Worm (Caenorhabditis elegans) whole organism, late embryonic: Measurements from ENCODE around the gene nit-1.

Source experiments
- ama-1 ChIP-seq: fragments of 150-350 bp; optimal IDR thresholded peaks from 2 replicates; lab custom pipeline; 2014
- elt-4 ChIP-seq: sonication (generic microtip); optimal IDR thresholded peaks from 2 replicates; lab custom pipeline; 2016; ENCODE audit warnings: missing genetic modification characterization, missing compliant biosample characterization
- rnt-1 ChIP-seq: sonication (generic microtip); optimal IDR thresholded peaks from 2 replicates; lab custom pipeline; 2016; ENCODE audit warnings: missing genetic modification characterization, missing compliant biosample characterization
- unc-86 ChIP-seq: sonication (generic microtip); optimal IDR thresholded peaks from 2 replicates; lab custom pipeline; 2016; ENCODE audit warnings: missing genetic modification characterization, missing compliant biosample characterization
- ztf-16 ChIP-seq: sonication (generic microtip); optimal IDR thresholded peaks from 2 replicates; lab custom pipeline; 2017; ENCODE audit warnings: missing genetic modification characterization, missing compliant biosample characterization

DNA sequence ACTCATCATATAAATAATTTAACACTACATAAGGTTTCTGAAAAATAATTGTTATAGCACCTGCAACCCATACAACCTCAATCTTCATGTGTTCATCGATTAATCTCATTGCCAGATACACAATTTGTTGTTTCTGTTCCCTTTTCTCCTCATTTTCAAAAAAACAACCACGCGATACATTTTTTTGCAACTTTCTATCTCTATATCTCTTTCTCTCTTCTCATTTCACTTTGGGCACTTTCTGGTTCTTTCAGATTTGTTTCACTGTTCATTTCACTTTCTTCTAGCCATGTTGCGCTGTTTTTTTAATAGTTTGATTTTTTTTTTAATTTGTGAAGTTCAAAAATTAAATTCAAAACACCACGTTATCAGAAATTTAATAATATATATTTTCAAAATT, 37.2 kb downstream of the nit-1 start:
- TF ChIP-seq ama-1 (lab: Kevin White, UChicago), result no peak
- no peak for TF ChIP-seq rnt-1 (tag; lab: Kevin White, UChicago)
- TF ChIP-seq unc-86 (tag; lab: Kevin White, UChicago), result no peak
- TF ChIP-seq elt-4 (tag; lab: Kevin White, UChicago), result no peak
- TF ChIP-seq ztf-16 (tag; lab: Kevin White, UChicago), result no peak
